Fruit fly (Drosophila melanogaster): ENCODE results near the gene brv2.

The brv2 gene

dm6 chr3L:17351522-17351921, 7.0 kb upstream of the brv2 start, which contains the start of gene CG7692:
CG7692 (plus strand) TSS chr3L:17351822.
- no peak for TF ChIP-seq CG33017 (tag; optimal IDR thresholded peaks at IDR 0.05)
- TF ChIP-seq CG7045 (GFP tag; optimal IDR thresholded peaks at IDR 0.05): no peak
- no peak for TF ChIP-seq tj (GFP tag; optimal IDR thresholded peaks at IDR 0.05)
- TF ChIP-seq pad (GFP tag; optimal IDR thresholded peaks at IDR 0.05): no peak
- TF ChIP-seq kay (GFP tag; ENCODE audit: borderline replicate concordance): no peak
- no peak for TF ChIP-seq Crg-1 (GFP tag; optimal IDR thresholded peaks at IDR 0.05)
- TF ChIP-seq cnc (optimal IDR thresholded peaks at IDR 0.05): no peak
- no peak for TF ChIP-seq CG14711 (tag; optimal IDR thresholded peaks at IDR 0.05)
- no peak for TF ChIP-seq ovo (GFP tag; optimal IDR thresholded peaks at IDR 0.05)

- TF ChIP-seq CG7101 (tag; optimal IDR thresholded peaks at IDR 0.05): no peak
- TF ChIP-seq CG14711 (tag; optimal IDR thresholded peaks at IDR 0.05): no peak
- no peak for TF ChIP-seq ovo (GFP tag; optimal IDR thresholded peaks at IDR 0.05)
- TF ChIP-seq bab1 (GFP tag; optimal IDR thresholded peaks at IDR 0.05): no peak
- no peak for TF ChIP-seq CG11617 (GFP tag; optimal IDR thresholded peaks at IDR 0.05)
- TF ChIP-seq CG12768 (GFP tag; optimal IDR thresholded peaks at IDR 0.05): no peak
- no peak for TF ChIP-seq CG7045 (GFP tag; optimal IDR thresholded peaks at IDR 0.05)
Observed at dm6 chr3L:17349604-17350003, 5.1 kb upstream of the brv2 start, which contains the start of gene Mip. Mip (minus strand) TSS chr3L:17349666.

- TF ChIP-seq pad (GFP tag; optimal IDR thresholded peaks at IDR 0.05): no peak
- no peak for TF ChIP-seq Clk (GFP tag; optimal IDR thresholded peaks at IDR 0.05)
- no peak for TF ChIP-seq CG7045 (GFP tag; optimal IDR thresholded peaks at IDR 0.05)
- no peak for TF ChIP-seq Mnt (GFP tag; optimal IDR thresholded peaks at IDR 0.05)
- TF ChIP-seq Crg-1 (GFP tag; optimal IDR thresholded peaks at IDR 0.05): no peak
- no peak for TF ChIP-seq CG33017 (tag; optimal IDR thresholded peaks at IDR 0.05)
- TF ChIP-seq CG1620 (GFP tag; optimal IDR thresholded peaks at IDR 0.05): no peak
- TF ChIP-seq cic (GFP tag; optimal IDR thresholded peaks at IDR 0.05): no peak
- no peak for TF ChIP-seq toe (GFP tag; optimal IDR thresholded peaks at IDR 0.05)
- no peak for TF ChIP-seq kay (GFP tag; ENCODE audit: borderline replicate concordance)
- no peak for TF ChIP-seq CG14711 (tag; optimal IDR thresholded peaks at IDR 0.05)
- no peak for TF ChIP-seq CG5204 (GFP tag; optimal IDR thresholded peaks at IDR 0.05)
- TF ChIP-seq Hr96 (GFP tag; optimal IDR thresholded peaks at IDR 0.05): no peak
- TF ChIP-seq CG12768 (GFP tag; optimal IDR thresholded peaks at IDR 0.05): no peak
- TF ChIP-seq CG7101 (tag; optimal IDR thresholded peaks at IDR 0.05): no peak
- no peak for TF ChIP-seq tj (GFP tag; optimal IDR thresholded peaks at IDR 0.05)
- no peak for TF ChIP-seq CG11617 (GFP tag; optimal IDR thresholded peaks at IDR 0.05)
- no peak for TF ChIP-seq bab1 (GFP tag; optimal IDR thresholded peaks at IDR 0.05)
- TF ChIP-seq ovo (GFP tag; optimal IDR thresholded peaks at IDR 0.05): no peak
- TF ChIP-seq cnc (optimal IDR thresholded peaks at IDR 0.05): no peak
Observed at dm6 chr3L:17346393-17346792, 1.9 kb upstream of the brv2 start.

- TF ChIP-seq Mnt (GFP tag; optimal IDR thresholded peaks at IDR 0.05): no peak
- TF ChIP-seq Hr96 (GFP tag; optimal IDR thresholded peaks at IDR 0.05): no peak
- TF ChIP-seq CG14711 (tag; optimal IDR thresholded peaks at IDR 0.05): no peak
- no peak for TF ChIP-seq cnc (optimal IDR thresholded peaks at IDR 0.05)
- no peak for TF ChIP-seq Clk (GFP tag; optimal IDR thresholded peaks at IDR 0.05)
Observed at dm6 chr3L:17341216-17341615, 3.3 kb downstream of the brv2 start, which contains the start of gene CG13727. CG13727 (minus strand) TSS chr3L:17341316.

dm6 chr3L:17339756-17340155, 4.7 kb downstream of the brv2 start:
- no peak for TF ChIP-seq CG7045 (GFP tag; optimal IDR thresholded peaks at IDR 0.05)
- no peak for TF ChIP-seq toe (GFP tag; optimal IDR thresholded peaks at IDR 0.05)
- TF ChIP-seq Mnt (GFP tag; optimal IDR thresholded peaks at IDR 0.05): no peak
- TF ChIP-seq CG5204 (GFP tag; optimal IDR thresholded peaks at IDR 0.05): no peak
- no peak for TF ChIP-seq cic (GFP tag; optimal IDR thresholded peaks at IDR 0.05)
- TF ChIP-seq ovo (GFP tag; optimal IDR thresholded peaks at IDR 0.05): no peak
- TF ChIP-seq Crg-1 (GFP tag; optimal IDR thresholded peaks at IDR 0.05): no peak
- TF ChIP-seq CG7101 (tag; optimal IDR thresholded peaks at IDR 0.05): no peak
- no peak for TF ChIP-seq kay (GFP tag; ENCODE audit: borderline replicate concordance)
- TF ChIP-seq CG33017 (tag; optimal IDR thresholded peaks at IDR 0.05): no peak
- TF ChIP-seq Clk (GFP tag; optimal IDR thresholded peaks at IDR 0.05): no peak
- TF ChIP-seq Hr96 (GFP tag; optimal IDR thresholded peaks at IDR 0.05): no peak

dm6 chr3L:17339122-17339521, 5.4 kb downstream of the brv2 start, which contains the start of gene CG6479:
CG6479 (minus strand) TSS chr3L:17339262.
- TF ChIP-seq Clk (GFP tag; optimal IDR thresholded peaks at IDR 0.05) (no peak), CG14711 (tag; optimal IDR thresholded peaks at IDR 0.05) (no peak), CG1620 (GFP tag; optimal IDR thresholded peaks at IDR 0.05) (no peak), tj (GFP tag; optimal IDR thresholded peaks at IDR 0.05) (no peak), bab1 (GFP tag; optimal IDR thresholded peaks at IDR 0.05) (no peak), Crg-1 (GFP tag; optimal IDR thresholded peaks at IDR 0.05) (no peak), CG7101 (tag; optimal IDR thresholded peaks at IDR 0.05) (no peak), toe (GFP tag; optimal IDR thresholded peaks at IDR 0.05) (no peak), kay (GFP tag; ENCODE audit: borderline replicate concordance) (no peak), Mnt (GFP tag; optimal IDR thresholded peaks at IDR 0.05) (no peak), pad (GFP tag; optimal IDR thresholded peaks at IDR 0.05) (no peak), CG12768 (GFP tag; optimal IDR thresholded peaks at IDR 0.05) (no peak), CG5204 (GFP tag; optimal IDR thresholded peaks at IDR 0.05) (no peak), CG11617 (GFP tag; optimal IDR thresholded peaks at IDR 0.05) (no peak), ovo (GFP tag; optimal IDR thresholded peaks at IDR 0.05) (no peak), Hr96 (GFP tag; optimal IDR thresholded peaks at IDR 0.05) (no peak)

- no peak for TF ChIP-seq cnc (optimal IDR thresholded peaks at IDR 0.05)
- no peak for TF ChIP-seq CG7101 (tag; optimal IDR thresholded peaks at IDR 0.05)
- TF ChIP-seq CG1620 (GFP tag; optimal IDR thresholded peaks at IDR 0.05): no peak
- TF ChIP-seq Mnt (GFP tag; optimal IDR thresholded peaks at IDR 0.05): no peak
- TF ChIP-seq ovo (GFP tag; optimal IDR thresholded peaks at IDR 0.05): no peak
- TF ChIP-seq CG14711 (tag; optimal IDR thresholded peaks at IDR 0.05): no peak
- TF ChIP-seq pad (GFP tag; optimal IDR thresholded peaks at IDR 0.05): no peak
- TF ChIP-seq toe (GFP tag; optimal IDR thresholded peaks at IDR 0.05): no peak
- no peak for TF ChIP-seq CG7045 (GFP tag; optimal IDR thresholded peaks at IDR 0.05)
- TF ChIP-seq CG11617 (GFP tag; optimal IDR thresholded peaks at IDR 0.05): no peak
- TF ChIP-seq Crg-1 (GFP tag; optimal IDR thresholded peaks at IDR 0.05): no peak
- TF ChIP-seq bab1 (GFP tag; optimal IDR thresholded peaks at IDR 0.05): no peak
- no peak for TF ChIP-seq CG12768 (GFP tag; optimal IDR thresholded peaks at IDR 0.05)
- TF ChIP-seq cic (GFP tag; optimal IDR thresholded peaks at IDR 0.05): no peak
- TF ChIP-seq kay (GFP tag; ENCODE audit: borderline replicate concordance): no peak
- TF ChIP-seq Clk (GFP tag; optimal IDR thresholded peaks at IDR 0.05): no peak
Observed at dm6 chr3L:17329069-17329468, 15.4 kb downstream of the brv2 start, which contains the start of gene Or74a. Or74a (minus strand) TSS chr3L:17329169.

All from whole organism, adult.